Worm (Caenorhabditis elegans) whole organism, early embryonic: ENCODE results near the gene T25F10.1.

Experiments
- B0310.2 ChIP-seq: sonication (generic microtip); optimal IDR thresholded peaks from 2 replicates; lab custom pipeline; 2016; ENCODE audit warnings: mild to moderate bottlenecking, missing genetic modification characterization, missing compliant biosample characterization
- ama-1 ChIP-seq: fragments of 150-350 bp; optimal IDR thresholded peaks from 2 replicates; lab custom pipeline; 2014
- ceh-36 ChIP-seq: sonication (generic microtip); optimal IDR thresholded peaks from 2 replicates; lab custom pipeline; 2016; ENCODE audit warnings: missing genetic modification characterization, inconsistent platforms, missing compliant biosample characterization
- flt-1 ChIP-seq: fragments of 200-800 bp; sonication (Bioruptor generic); IDR thresholded peaks from 2 replicates; pipeline ENCODE4 v1.3.6; 2022; ENCODE audit warnings: missing genetic modification characterization, missing compliant biosample characterization
- hmbx-1 ChIP-seq: sonication (generic microtip); optimal IDR thresholded peaks from 2 replicates; lab custom pipeline; 2016; ENCODE audit warnings: mild to moderate bottlenecking, missing genetic modification characterization, missing compliant biosample characterization
- hmg-4 ChIP-seq: fragments of 200-800 bp; sonication (Bioruptor generic); optimal IDR thresholded peaks from 2 replicates; lab custom pipeline; 2018; ENCODE audit warnings: mild to moderate bottlenecking, missing genetic modification characterization, missing compliant biosample characterization
- hnd-1 ChIP-seq: sonication (generic microtip); optimal IDR thresholded peaks from 2 replicates; lab custom pipeline; 2016; ENCODE audit warnings: missing genetic modification characterization, missing compliant biosample characterization
- pes-1 ChIP-seq: fragments of 200-800 bp; sonication (Bioruptor generic); IDR thresholded peaks from 2 replicates; pipeline ENCODE4 v1.3.6; 2022; ENCODE audit warnings: missing genetic modification reagents, missing genetic modification characterization, missing compliant biosample characterization
- sea-1 ChIP-seq: fragments of 200-800 bp; sonication (Bioruptor generic); conservative IDR thresholded peaks from 2 replicates; pipeline ENCODE4 v1.3.6; 2022; ENCODE audit warnings: missing genetic modification characterization, missing compliant biosample characterization
- tbx-37 ChIP-seq: fragments of 200-800 bp; sonication (Bioruptor generic); conservative IDR thresholded peaks from 2 replicates; pipeline ENCODE4 v1.3.6; 2022; ENCODE audit warnings: missing genetic modification reagents, missing genetic modification characterization, missing compliant biosample characterization

ce11 chrV:6762361-6762760, 5.9 kb upstream of the T25F10.1 start, which contains the start of gene T25F10.4:
- TF ChIP-seq flt-1: no peak
- no peak for TF ChIP-seq sea-1 (GFP tag; lab: Robert Waterston, UW)
- TF ChIP-seq hmg-4 (GFP tag; lab: Kevin White, UChicago): no peak
- TF ChIP-seq ama-1 (lab: Kevin White, UChicago): no peak
- TF ChIP-seq B0310.2 (tag; lab: Kevin White, UChicago): no peak
- no peak for TF ChIP-seq hnd-1 (tag; lab: Kevin White, UChicago)
- TF ChIP-seq ceh-36 (tag; lab: Kevin White, UChicago): no peak
- no peak for TF ChIP-seq pes-1 (GFP tag; lab: Robert Waterston, UW)
- TF ChIP-seq hmbx-1: no peak
- TF ChIP-seq tbx-37 (GFP tag; lab: Robert Waterston, UW): no peak
